Worm (Caenorhabditis elegans) whole organism, L4 larva: ENCODE measurements around the gene Y73F4A.3.

Experiments used
- D1046.2 ChIP-seq: fragments of 200-800 bp; sonication (Bioruptor generic); IDR thresholded peaks from 2 replicates; pipeline ENCODE4 v1.3.6; 2022; ENCODE audit warnings: missing genetic modification characterization, missing compliant biosample characterization
- F37D6.2 ChIP-seq: sonication (generic microtip); optimal IDR thresholded peaks from 2 replicates; lab custom pipeline; 2016; ENCODE audit warnings: mild to moderate bottlenecking, missing genetic modification characterization, missing compliant biosample characterization
- F49E8.2 ChIP-seq: sonication (generic microtip); optimal IDR thresholded peaks from 2 replicates; lab custom pipeline; 2016; ENCODE audit warnings: missing compliant biosample characterization, mild to moderate bottlenecking, missing genetic modification characterization, borderline replicate concordance
- R02D3.7 ChIP-seq: fragments of 150-350 bp; sonication (generic microtip); optimal IDR thresholded peaks from 3 replicates; lab custom pipeline; 2014; ENCODE audit warnings: missing biosample characterization, missing genetic modification characterization
- T20F7.1 ChIP-seq: fragments of 200-800 bp; sonication (Bioruptor generic); optimal IDR thresholded peaks from 2 replicates; lab custom pipeline; 2018; ENCODE audit warnings: mild to moderate bottlenecking, missing genetic modification characterization, missing compliant biosample characterization
- T26A8.4 ChIP-seq: fragments of 200-800 bp; sonication (Bioruptor generic); IDR thresholded peaks from 2 replicates; pipeline ENCODE4 v1.3.6; 2022; ENCODE audit warnings: missing genetic modification characterization, missing compliant biosample characterization
- aha-1 ChIP-seq: fragments of 150-350 bp; peaks from one replicate; lab custom pipeline; 2014; ENCODE audit warnings: missing biosample characterization, missing genetic modification characterization
- arid-1 ChIP-seq: fragments of 200-800 bp; sonication (Bioruptor generic); conservative IDR thresholded peaks from 2 replicates; pipeline ENCODE4 v1.3.6; 2022; ENCODE audit warnings: missing genetic modification reagents, missing genetic modification characterization, missing compliant biosample characterization
- attf-4 ChIP-seq: sonication (generic microtip); optimal IDR thresholded peaks from 3 replicates; lab custom pipeline; 2017; ENCODE audit warnings: missing biosample characterization, missing genetic modification characterization
- daf-16 ChIP-seq, 3 experiments: sonication (generic microtip); optimal IDR thresholded peaks; 2 replicates each; lab custom pipeline; 2016 to 2017; ENCODE audit warnings: missing genetic modification characterization in 3 of 3, missing genetic modification reagents in 3 of 3, mild to moderate bottlenecking in 2 of 3, missing compliant biosample characterization in 2 of 3, missing biosample characterization in 1 of 3, moderate library complexity in 1 of 3
- daf-19 ChIP-seq: fragments of 200-800 bp; sonication (Bioruptor generic); conservative IDR thresholded peaks from 2 replicates; pipeline ENCODE4 v1.3.6; 2022; ENCODE audit warnings: missing genetic modification characterization, missing compliant biosample characterization
- dmd-6 ChIP-seq: fragments of 200-800 bp; sonication (Bioruptor generic); IDR thresholded peaks from 2 replicates; pipeline ENCODE4 v1.3.6; 2022; ENCODE audit warnings: missing genetic modification reagents, missing genetic modification characterization, missing compliant biosample characterization
- egl-27 ChIP-seq: sonication (generic microtip); optimal IDR thresholded peaks from 3 replicates; lab custom pipeline; 2017; ENCODE audit warnings: missing biosample characterization, missing genetic modification reagents, missing genetic modification characterization
- fkh-10 ChIP-seq: fragments of 150-350 bp; optimal IDR thresholded peaks from 2 replicates; lab custom pipeline; 2014; ENCODE audit warnings: missing biosample characterization, missing genetic modification reagents, missing genetic modification characterization
- gei-8 ChIP-seq: fragments of 200-800 bp; sonication (Bioruptor generic); optimal IDR thresholded peaks from 2 replicates; lab custom pipeline; 2018; ENCODE audit warnings: mild to moderate bottlenecking, missing genetic modification characterization, missing compliant biosample characterization
- hif-1 ChIP-seq, 2 experiments: sonication (generic microtip); optimal IDR thresholded peaks; 2 replicates each; lab custom pipeline; 2016 to 2017; ENCODE audit warnings: missing compliant biosample characterization in 2 of 2, missing genetic modification characterization in 2 of 2, missing genetic modification reagents in 2 of 2, missing genotype in 2 of 2, mild to moderate bottlenecking in 1 of 2
- lin-13 ChIP-seq: fragments of 150-350 bp; optimal IDR thresholded peaks from 2 replicates; lab custom pipeline; 2014; ENCODE audit warnings: missing biosample characterization, missing genetic modification reagents, missing genetic modification characterization
- nhr-10 ChIP-seq: fragments of 150-350 bp; optimal IDR thresholded peaks from 2 replicates; lab custom pipeline; 2014; ENCODE audit warnings: missing biosample characterization, missing genetic modification characterization
- nhr-28 ChIP-seq: fragments of 150-350 bp; optimal IDR thresholded peaks from 2 replicates; lab custom pipeline; 2014; ENCODE audit warnings: missing biosample characterization, missing genetic modification characterization
- nhr-42 ChIP-seq: fragments of 200-800 bp; sonication (Bioruptor generic); IDR thresholded peaks from 2 replicates; pipeline ENCODE4 v1.3.6; 2022; ENCODE audit warnings: missing genetic modification characterization, missing compliant biosample characterization
- nhr-48 ChIP-seq: sonication (generic microtip); optimal IDR thresholded peaks from 2 replicates; lab custom pipeline; 2016; ENCODE audit warnings: mild to moderate bottlenecking, missing genetic modification characterization, missing compliant biosample characterization
- pha-4 ChIP-seq, 2 experiments: fragments of 150-350 bp in 1 of 2; fragments of 200-800 bp in 1 of 2; sonication (Bioruptor generic) in 1 of 2; IDR thresholded peaks in 1 of 2; optimal IDR thresholded peaks in 1 of 2; 2 replicates each; pipeline versions ENCODE4 v1.3.6 to Lab custom; 2014 to 2022; ENCODE audit warnings: missing genetic modification characterization in 2 of 2, missing genetic modification reagents in 2 of 2, missing biosample characterization in 1 of 2, missing compliant biosample characterization in 1 of 2
- rbr-2 ChIP-seq: sonication (generic microtip); optimal IDR thresholded peaks from 2 replicates; lab custom pipeline; 2016; ENCODE audit warnings: missing genotype, missing genetic modification characterization, missing compliant biosample characterization
- saeg-2 ChIP-seq: fragments of 200-800 bp; sonication (Bioruptor generic); IDR thresholded peaks from 2 replicates; pipeline ENCODE4 v1.3.6; 2022; ENCODE audit warnings: missing genetic modification reagents, missing genetic modification characterization, missing compliant biosample characterization
- snpc-4 ChIP-seq: fragments of 150-350 bp; optimal IDR thresholded peaks from 2 replicates; lab custom pipeline; 2014; ENCODE audit warnings: missing biosample characterization, missing genetic modification characterization
- spr-1 ChIP-seq: sonication (generic microtip); optimal IDR thresholded peaks from 2 replicates; lab custom pipeline; 2016; ENCODE audit warnings: mild to moderate bottlenecking, missing genetic modification characterization, missing compliant biosample characterization
- unc-130 ChIP-seq: sonication (generic microtip); optimal IDR thresholded peaks from 2 replicates; lab custom pipeline; 2016; ENCODE audit warnings: missing genetic modification reagents, missing genetic modification characterization, missing compliant biosample characterization
- unc-62 ChIP-seq, 3 experiments: fragments of 150-350 bp in 1 of 3; sonication (generic microtip); optimal IDR thresholded peaks in 2 of 3; peaks in 1 of 3; 1 replicate in 1 of 3; 2 replicates in 2 of 3; lab custom pipeline; 2014 to 2017; ENCODE audit warnings: missing biosample characterization in 3 of 3, missing genetic modification characterization in 3 of 3, missing genetic modification reagents in 3 of 3, missing genotype in 1 of 3
- ztf-7 ChIP-seq: fragments of 150-350 bp; optimal IDR thresholded peaks from 2 replicates; lab custom pipeline; 2014; ENCODE audit warnings: missing biosample characterization, missing genetic modification characterization

Gene Y73F4A.3

ce11 chrIV:9032550-9032949, 7.7 kb downstream of the Y73F4A.3 start, which contains the start of gene C53D6.6:
TSS of gene C53D6.6 (minus strand) at chrIV:9032667.
- TF ChIP-seq snpc-4 (tag; lab: Kevin White, UChicago) (no peak), fkh-10 (no peak), aha-1 (peak; percentile 26), daf-16 (GFP tag; optimal IDR thresholded peaks at IDR 0.05; lab: Kevin White, UChicago) (no peak), daf-16 (tag; optimal IDR thresholded peaks at IDR 0.05; lab: Kevin White, UChicago) (peak; percentile 68), pha-4 (GFP tag; IDR thresholded peaks at IDR 0.05; lab: Robert Waterston, UW) (no peak), pha-4 (tag; optimal IDR thresholded peaks at IDR 0.05; lab: Kevin White, UChicago) (peak; percentile 4), unc-62 (GFP tag; optimal IDR thresholded peaks at IDR 0.05 in 1 of 2; lab: Kevin White, UChicago) (peak in 1 of 2 experiments; percentile 6), unc-62 (tag; optimal IDR thresholded peaks at IDR 0.05; lab: Kevin White, UChicago) (no peak)
- TF ChIP-seq, all 104 proteins: peak for 4

ce11 chrIV:9021245-9021779, 19.0 kb downstream of the Y73F4A.3 start:
- TF ChIP-seq unc-62 (GFP tag; optimal IDR thresholded peaks at IDR 0.05 in 1 of 2; lab: Kevin White, UChicago) (peak in 1 of 2 experiments; percentile 72), unc-62 (tag; optimal IDR thresholded peaks at IDR 0.05; lab: Kevin White, UChicago) (no peak), D1046.2 (GFP tag; lab: Robert Waterston, UW) (no peak)

DNA sequence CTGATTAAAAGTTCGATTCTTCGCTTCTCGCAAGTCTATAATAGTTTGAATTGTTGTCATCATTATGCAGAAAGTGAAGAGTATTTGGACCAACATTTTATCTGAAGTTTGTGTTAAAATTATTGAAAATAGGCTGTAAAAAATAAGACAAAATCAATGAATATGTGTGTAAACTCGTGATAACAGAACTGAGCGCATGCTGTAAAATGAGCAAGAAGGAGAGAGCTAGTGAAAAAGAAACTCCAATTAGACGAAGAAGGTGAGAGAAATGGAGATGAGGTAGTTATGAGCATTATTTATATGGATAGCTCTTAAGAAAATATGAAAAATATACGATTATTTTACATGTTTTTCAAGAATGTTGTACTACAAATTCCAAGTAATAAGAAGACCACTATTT, 19.5 kb downstream of the Y73F4A.3 start, which contains the start of gene C53D6.4:
TSS of gene C53D6.4 (minus strand) at position 101 of the 400 bp plus-strand sequence.
- TF ChIP-seq F37D6.2 (tag; lab: Kevin White, UChicago), result no peak
- TF ChIP-seq attf-4 (tag; lab: Kevin White, UChicago), result no peak
- no peak for TF ChIP-seq nhr-48 (tag; lab: Kevin White, UChicago)
- no peak for TF ChIP-seq F49E8.2 (tag; lab: Kevin White, UChicago)
- TF ChIP-seq R02D3.7 (tag; lab: Kevin White, UChicago), result no peak
- TF ChIP-seq arid-1 (GFP tag; lab: Robert Waterston, UW), result no peak
- TF ChIP-seq lin-13 (GFP tag; lab: Kevin White, UChicago), result no peak

DNA sequence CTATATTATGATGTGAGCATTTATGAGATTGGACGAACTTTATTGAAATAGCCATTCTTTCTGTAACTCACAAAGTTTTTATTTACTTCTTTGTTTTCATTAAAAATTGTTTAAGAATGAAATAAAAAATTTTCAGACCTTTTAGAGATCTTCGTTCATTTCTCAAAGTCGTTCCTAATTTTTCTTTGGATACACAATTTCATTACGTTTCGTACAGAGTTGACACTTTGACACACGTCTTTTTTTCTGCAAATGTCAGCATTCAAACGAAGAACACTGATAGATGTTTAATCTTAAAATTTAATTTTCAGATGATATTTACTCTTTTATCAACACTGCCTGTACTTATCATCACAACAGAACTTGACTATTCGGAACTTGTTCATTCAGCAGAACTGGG, 23.8 kb downstream of the Y73F4A.3 start, which contains the start of gene acc-2:
TSS of gene acc-2 (plus strand) at position 301 of the 400 bp plus-strand sequence.
- TF ChIP-seq T26A8.4 (no peak), dmd-6 (GFP tag; lab: Robert Waterston, UW) (no peak), rbr-2 (tag; lab: Kevin White, UChicago) (no peak), unc-130 (no peak), egl-27 (no peak), daf-19 (GFP tag; lab: Robert Waterston, UW) (no peak), unc-62 (GFP tag; optimal IDR thresholded peaks at IDR 0.05 in 1 of 2; lab: Kevin White, UChicago) (no peak), unc-62 (tag; optimal IDR thresholded peaks at IDR 0.05; lab: Kevin White, UChicago) (no peak), nhr-10 (tag; lab: Kevin White, UChicago) (no peak), nhr-42 (no peak), hif-1 (tag; optimal IDR thresholded peaks at IDR 0.05; lab: Kevin White, UChicago) (no peak), gei-8 (GFP tag; lab: Kevin White, UChicago) (no peak), D1046.2 (GFP tag; lab: Robert Waterston, UW) (no peak), saeg-2 (GFP tag; lab: Robert Waterston, UW) (no peak), F37D6.2 (tag; lab: Kevin White, UChicago) (no peak)

- TF ChIP-seq lin-13 (GFP tag; lab: Kevin White, UChicago) (no peak), spr-1 (no peak), daf-16 (GFP tag; optimal IDR thresholded peaks at IDR 0.05; lab: Kevin White, UChicago) (no peak), daf-16 (tag; optimal IDR thresholded peaks at IDR 0.05; lab: Kevin White, UChicago) (peak; percentile 36), ztf-7 (tag; lab: Kevin White, UChicago) (no peak), T20F7.1 (GFP tag; lab: Kevin White, UChicago) (no peak), nhr-28 (tag; lab: Kevin White, UChicago) (peak; percentile 45)
Observed at ce11 chrIV:9010257-9010656, 30.0 kb downstream of the Y73F4A.3 start, which contains the start of gene C53D6.11. TSS of gene C53D6.11 (plus strand) at chrIV:9010584.
